Fruit fly (Drosophila melanogaster) whole organism, wandering third instar larva: ENCODE data around the gene CG5214.
A peak's percentile ranks its signal among the peaks of the same experiment; 100 is the strongest.

ENCODE experiments used
- CG32264 ChIP-seq: fragments of 200-800 bp; sonication (Bioruptor generic); optimal IDR thresholded peaks from 2 replicates; lab custom pipeline; 2016; ENCODE audit warnings: missing biosample characterization, missing genetic modification characterization
- CG9705 ChIP-seq: fragments of 200-800 bp; sonication (Bioruptor generic); optimal IDR thresholded peaks from 2 replicates; lab custom pipeline; 2018; ENCODE audit warnings: missing biosample characterization, mild to moderate bottlenecking, missing genetic modification characterization
- CrebA ChIP-seq: fragments of 200-800 bp; sonication (Bioruptor generic); optimal IDR thresholded peaks from 2 replicates; lab custom pipeline; 2016; ENCODE audit warnings: missing biosample characterization, mild to moderate bottlenecking, missing genetic modification characterization, borderline replicate concordance
- Dfd ChIP-seq: fragments of >200 bp; optimal IDR thresholded peaks from 2 replicates; lab custom pipeline; 2017; ENCODE audit warnings: missing biosample characterization, missing genetic modification characterization
- Dif ChIP-seq: fragments of 200-275, 200-300 bp; sonication (Bioruptor generic); optimal IDR thresholded peaks from 2 replicates; lab custom pipeline; 2018; ENCODE audit warnings: missing biosample characterization, missing genetic modification characterization; ENCODE audit not compliant: partially characterized antibody
- GATAd ChIP-seq: sonication (Bioruptor generic); optimal IDR thresholded peaks from 2 replicates; lab custom pipeline; 2016; ENCODE audit warnings: missing biosample characterization, missing genetic modification characterization
- HLH106 ChIP-seq: fragments of 200-800 bp; optimal IDR thresholded peaks from 3 replicates; lab custom pipeline; 2019; ENCODE audit warnings: missing biosample characterization, mild to moderate bottlenecking, missing genetic modification characterization, moderate library complexity
- Hnf4 ChIP-seq: fragments of 200-800 bp; sonication (Bioruptor generic); optimal IDR thresholded peaks from 2 replicates; lab custom pipeline; 2016; ENCODE audit warnings: missing biosample characterization, mild to moderate bottlenecking, missing genetic modification characterization
- Hr78 ChIP-seq: fragments of >200 bp; optimal IDR thresholded peaks from 2 replicates; lab custom pipeline; 2017; ENCODE audit warnings: missing biosample characterization, missing genetic modification characterization
- Hr83 ChIP-seq: fragments of 200-300 bp; sonication (Bioruptor generic); optimal IDR thresholded peaks from 2 replicates; lab custom pipeline; 2016; ENCODE audit warnings: missing biosample characterization, mild to moderate bottlenecking, missing genetic modification characterization, moderate library complexity; ENCODE audit not compliant: poor library complexity, severe bottlenecking
- Jra ChIP-seq: sonication (Bioruptor generic); optimal IDR thresholded peaks from 2 replicates; lab custom pipeline; 2016; ENCODE audit warnings: missing biosample characterization, missing genetic modification characterization
- Mio ChIP-seq: sonication (Bioruptor generic); optimal IDR thresholded peaks from 2 replicates; lab custom pipeline; 2016; ENCODE audit warnings: missing biosample characterization, missing genetic modification characterization
- Myc ChIP-seq: fragments of >200 bp; optimal IDR thresholded peaks from 2 replicates; lab custom pipeline; 2017
- OdsH ChIP-seq: fragments of 200-800 bp; sonication (Bioruptor generic); optimal IDR thresholded peaks from 2 replicates; lab custom pipeline; 2016; ENCODE audit warnings: missing biosample characterization, mild to moderate bottlenecking, missing genetic modification characterization
- Rel ChIP-seq, 2 experiments: fragments of 200-800 bp; sonication (Bioruptor generic) in 1 of 2; optimal IDR thresholded peaks; 2 replicates in 1 of 2; 3 replicates in 1 of 2; lab custom pipeline; 2016 to 2019; ENCODE audit warnings: mild to moderate bottlenecking in 2 of 2, missing biosample characterization in 2 of 2, missing genetic modification characterization in 2 of 2, moderate library complexity in 1 of 2
- Sp1 ChIP-seq: fragments of 200-800 bp; sonication (Bioruptor generic); optimal IDR thresholded peaks from 3 replicates; lab custom pipeline; 2019; ENCODE audit warnings: missing biosample characterization, mild to moderate bottlenecking, missing genetic modification characterization, moderate library complexity
- br ChIP-seq: fragments of 200-800 bp; sonication (Bioruptor generic); optimal IDR thresholded peaks from 2 replicates; lab custom pipeline; 2016; ENCODE audit warnings: missing biosample characterization, missing genetic modification characterization
- brk ChIP-seq: fragments of 200-800 bp; sonication (Bioruptor generic); optimal IDR thresholded peaks from 2 replicates; lab custom pipeline; 2016; ENCODE audit warnings: missing biosample characterization, mild to moderate bottlenecking, missing genetic modification characterization
- dl ChIP-seq, 2 experiments: fragments of 175-275, 200-275 bp in 1 of 2; fragments of 200-275 bp in 1 of 2; sonication (Bioruptor generic); optimal IDR thresholded peaks; lab custom pipeline; 2018; ENCODE audit warnings: mild to moderate bottlenecking in 2 of 2, missing biosample characterization in 2 of 2, missing genetic modification characterization in 2 of 2, moderate library complexity in 2 of 2; ENCODE audit not compliant: partially characterized antibody in 2 of 2, insufficient read depth in 1 of 2
- dmrt93B ChIP-seq: fragments of 200-800 bp; sonication (Bioruptor generic); optimal IDR thresholded peaks from 2 replicates; lab custom pipeline; 2018; ENCODE audit warnings: missing biosample characterization, mild to moderate bottlenecking, missing genetic modification characterization
- dsf ChIP-seq: sonication (Bioruptor generic); optimal IDR thresholded peaks from 2 replicates; lab custom pipeline; 2016; ENCODE audit warnings: missing biosample characterization, missing genetic modification characterization, borderline replicate concordance
- foxo ChIP-seq, 2 experiments: fragments of 200-800 bp; sonication (Bioruptor generic); optimal IDR thresholded peaks; 2 replicates in 1 of 2; 3 replicates in 1 of 2; lab custom pipeline; 2016 to 2017; ENCODE audit warnings: missing biosample characterization in 2 of 2, missing genetic modification characterization in 2 of 2
- h ChIP-seq: fragments of 200-800 bp; sonication (Bioruptor generic); optimal IDR thresholded peaks from 3 replicates; lab custom pipeline; 2016; ENCODE audit warnings: missing biosample characterization, mild to moderate bottlenecking, missing genetic modification characterization
- jim ChIP-seq: fragments of 175-275, 200-325 bp; sonication (Bioruptor generic); optimal IDR thresholded peaks from 2 replicates; lab custom pipeline; 2016; ENCODE audit warnings: missing biosample characterization, mild to moderate bottlenecking, missing genetic modification characterization
- lola ChIP-seq: fragments of >200 bp; optimal IDR thresholded peaks from 2 replicates; lab custom pipeline; 2017; ENCODE audit warnings: missing biosample characterization, missing genetic modification characterization
- pan ChIP-seq: fragments of >200 bp; optimal IDR thresholded peaks from 2 replicates; lab custom pipeline; 2017
- psq ChIP-seq: fragments of 200-800 bp; sonication (Bioruptor generic); optimal IDR thresholded peaks from 3 replicates; lab custom pipeline; 2017; ENCODE audit warnings: missing biosample characterization, mild to moderate bottlenecking, missing genetic modification characterization, moderate library complexity
- rgr ChIP-seq: fragments of 200-800 bp; sonication (Bioruptor generic); optimal IDR thresholded peaks from 3 replicates; lab custom pipeline; 2016; ENCODE audit warnings: missing biosample characterization, mild to moderate bottlenecking, missing genetic modification characterization
- sage ChIP-seq: fragments of 200-800 bp; sonication (Bioruptor generic); optimal IDR thresholded peaks from 2 replicates; lab custom pipeline; 2016; ENCODE audit warnings: missing biosample characterization, mild to moderate bottlenecking, missing genetic modification characterization
- sv ChIP-seq: fragments of 200-800 bp; sonication (Bioruptor generic); optimal IDR thresholded peaks from 3 replicates; lab custom pipeline; 2016; ENCODE audit warnings: missing biosample characterization, missing genetic modification characterization
- tai ChIP-seq: sonication (Bioruptor generic); optimal IDR thresholded peaks from 2 replicates; lab custom pipeline; 2016; ENCODE audit warnings: missing biosample characterization, missing genetic modification characterization
- usp ChIP-seq: fragments of >200 bp; optimal IDR thresholded peaks from 2 replicates; lab custom pipeline; 2017; ENCODE audit warnings: missing biosample characterization, missing genetic modification characterization

CG5214 gene

dm6 chr3R:11226496-11226895 lies 17.6 kb upstream of the CG5214 start, which contains the start of gene CG17726 (continued):
- TF ChIP-seq CG32264 (GFP tag; lab: Kevin White, UChicago) (peak; percentile 77), Rel (GFP tag; optimal IDR thresholded peaks at IDR 0.05; lab: Kevin White, UChicago) (no peak), Rel (tag; optimal IDR thresholded peaks at IDR 0.05; lab: Kevin White, UChicago) (peak; percentile 87), Hr78 (GFP tag; lab: Kevin White, UChicago) (no peak)

dm6 chr3R:11230392-11230791 lies 13.7 kb upstream of the CG5214 start, which contains the start of gene GCC88:
Gene GCC88, minus strand, starts transcription at chr3R:11230600.
- TF ChIP-seq dmrt93B, result no peak
- no peak for TF ChIP-seq HLH106 (tag; lab: Kevin White, UChicago)
- no peak for TF ChIP-seq pan (lab: Kevin White, UChicago)
- TF ChIP-seq psq, result no peak
- TF ChIP-seq Sp1 (GFP tag; lab: Kevin White, UChicago), result no peak
- TF ChIP-seq usp, result no peak
- TF ChIP-seq sv (GFP tag; lab: Kevin White, UChicago), result no peak
- TF ChIP-seq Hr83 (GFP tag; lab: Kevin White, UChicago), result no peak
- no peak for TF ChIP-seq OdsH (GFP tag; lab: Kevin White, UChicago)
- TF ChIP-seq lola, result no peak
- no peak for TF ChIP-seq foxo (GFP tag; optimal IDR thresholded peaks at IDR 0.05; lab: Kevin White, UChicago)
- TF ChIP-seq CrebA (GFP tag; lab: Kevin White, UChicago), result no peak
- no peak for TF ChIP-seq Mio (GFP tag; lab: Kevin White, UChicago)
- TF ChIP-seq dl (GFP tag; optimal IDR thresholded peaks at IDR 0.05; lab: Kevin White, UChicago; ENCODE audit: insufficient read depth in 1 of 2, partially characterized antibody in 2 of 2), result no peak
- TF ChIP-seq brk (GFP tag; lab: Kevin White, UChicago), result no peak
- no peak for TF ChIP-seq Rel (GFP tag; optimal IDR thresholded peaks at IDR 0.05; lab: Kevin White, UChicago)
- TF ChIP-seq Rel (tag; optimal IDR thresholded peaks at IDR 0.05; lab: Kevin White, UChicago), result no peak
- no peak for TF ChIP-seq Dif (GFP tag; lab: Kevin White, UChicago)
- no peak for TF ChIP-seq GATAd
- no peak for TF ChIP-seq Dfd (GFP tag; lab: Kevin White, UChicago)

- TF ChIP-seq jim (GFP tag; lab: Kevin White, UChicago) (no peak), lola (no peak), foxo (GFP tag; optimal IDR thresholded peaks at IDR 0.05; lab: Kevin White, UChicago) (no peak), Hr78 (GFP tag; lab: Kevin White, UChicago) (no peak), dmrt93B (no peak), br (GFP tag; lab: Kevin White, UChicago) (no peak), sv (GFP tag; lab: Kevin White, UChicago) (no peak), Sp1 (GFP tag; lab: Kevin White, UChicago) (no peak), dsf (GFP tag; lab: Kevin White, UChicago) (no peak), Jra (GFP tag; lab: Kevin White, UChicago) (no peak), CrebA (GFP tag; lab: Kevin White, UChicago) (no peak), OdsH (GFP tag; lab: Kevin White, UChicago) (no peak), CG32264 (GFP tag; lab: Kevin White, UChicago) (no peak), Dfd (GFP tag; lab: Kevin White, UChicago) (no peak), Hnf4 (no peak), tai (GFP tag; lab: Kevin White, UChicago) (no peak), psq (no peak), rgr (no peak), Myc (lab: Kevin White, UChicago) (no peak)
These were observed 13.1 kb upstream of the CG5214 start for dm6 chr3R:11231037-11231436.

dm6 chr3R:11231705-11232261 lies 12.3 kb upstream of the CG5214 start, which contains the start of the genes CG17187 and Dph3:
Gene CG17187, minus strand, starts transcription at chr3R:11231879.
Gene Dph3, plus strand, starts transcription at chr3R:11231912.
- no peak for TF ChIP-seq Rel (GFP tag; optimal IDR thresholded peaks at IDR 0.05; lab: Kevin White, UChicago)
- peak; percentile 37 for TF ChIP-seq Rel (tag; optimal IDR thresholded peaks at IDR 0.05; lab: Kevin White, UChicago)
- TF ChIP-seq pan (lab: Kevin White, UChicago), result no peak
- TF ChIP-seq CG9705 (GFP tag; lab: Kevin White, UChicago), result no peak
- no peak for TF ChIP-seq h (GFP tag; lab: Kevin White, UChicago)
- TF ChIP-seq dsf (GFP tag; lab: Kevin White, UChicago), result no peak
- TF ChIP-seq br (GFP tag; lab: Kevin White, UChicago), result no peak
- TF ChIP-seq psq, result no peak
- no peak for TF ChIP-seq CrebA (GFP tag; lab: Kevin White, UChicago)
- no peak for TF ChIP-seq brk (GFP tag; lab: Kevin White, UChicago)
- no peak for TF ChIP-seq Dif (GFP tag; lab: Kevin White, UChicago)
- TF ChIP-seq Sp1 (GFP tag; lab: Kevin White, UChicago), result no peak
- TF ChIP-seq Myc (lab: Kevin White, UChicago), result peak; percentile 2
- no peak for TF ChIP-seq sage
- TF ChIP-seq jim (GFP tag; lab: Kevin White, UChicago), result no peak
